Worm (Caenorhabditis elegans) whole organism, early embryonic: ENCODE measurements around the gene C49F8.14.

Source experiments
- F13C5.2 ChIP-seq: sonication (generic microtip); optimal IDR thresholded peaks from 2 replicates; lab custom pipeline; 2017; ENCODE audit warnings: mild to moderate bottlenecking, missing genetic modification characterization, inconsistent platforms, missing compliant biosample characterization
- ama-1 ChIP-seq: fragments of 150-350 bp; optimal IDR thresholded peaks from 2 replicates; lab custom pipeline; 2014
- ceh-13 ChIP-seq: fragments of 200-800 bp; sonication (Bioruptor generic); optimal IDR thresholded peaks from 2 replicates; lab custom pipeline; 2018; ENCODE audit warnings: mild to moderate bottlenecking, missing genetic modification characterization, missing compliant biosample characterization
- ceh-36 ChIP-seq: sonication (generic microtip); optimal IDR thresholded peaks from 2 replicates; lab custom pipeline; 2016; ENCODE audit warnings: missing genetic modification characterization, inconsistent platforms, missing compliant biosample characterization
- flt-1 ChIP-seq: fragments of 200-800 bp; sonication (Bioruptor generic); IDR thresholded peaks from 2 replicates; pipeline ENCODE4 v1.3.6; 2022; ENCODE audit warnings: missing genetic modification characterization, missing compliant biosample characterization
- hmg-4 ChIP-seq: fragments of 200-800 bp; sonication (Bioruptor generic); optimal IDR thresholded peaks from 2 replicates; lab custom pipeline; 2018; ENCODE audit warnings: mild to moderate bottlenecking, missing genetic modification characterization, missing compliant biosample characterization
- hnd-1 ChIP-seq: sonication (generic microtip); optimal IDR thresholded peaks from 2 replicates; lab custom pipeline; 2016; ENCODE audit warnings: missing genetic modification characterization, missing compliant biosample characterization
- pes-1 ChIP-seq: fragments of 200-800 bp; sonication (Bioruptor generic); IDR thresholded peaks from 2 replicates; pipeline ENCODE4 v1.3.6; 2022; ENCODE audit warnings: missing genetic modification reagents, missing genetic modification characterization, missing compliant biosample characterization
- sea-1 ChIP-seq: fragments of 200-800 bp; sonication (Bioruptor generic); conservative IDR thresholded peaks from 2 replicates; pipeline ENCODE4 v1.3.6; 2022; ENCODE audit warnings: missing genetic modification characterization, missing compliant biosample characterization
- tbx-37 ChIP-seq: fragments of 200-800 bp; sonication (Bioruptor generic); conservative IDR thresholded peaks from 2 replicates; pipeline ENCODE4 v1.3.6; 2022; ENCODE audit warnings: missing genetic modification reagents, missing genetic modification characterization, missing compliant biosample characterization

DNA sequence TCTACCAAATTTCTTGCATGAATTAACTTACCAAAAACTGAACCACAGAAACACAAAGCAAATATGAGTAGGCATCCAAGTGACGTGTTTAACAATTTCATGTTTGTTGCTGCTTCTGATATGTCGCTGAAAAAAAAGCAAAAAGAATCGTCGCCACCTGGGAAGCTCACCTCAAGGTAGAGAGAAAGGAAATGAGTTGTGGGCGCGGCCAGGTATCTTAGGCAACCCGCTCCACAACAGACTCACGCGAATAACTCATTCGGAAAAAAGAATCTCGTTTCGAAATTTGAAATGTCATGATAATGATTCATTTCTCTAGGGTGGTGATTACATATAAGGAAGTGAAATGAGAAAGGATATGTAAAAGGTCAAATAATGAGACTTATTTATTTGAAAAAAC lies 18.2 kb upstream of the C49F8.14 start, which contains the start of gene irld-2:
- TF ChIP-seq ama-1 (lab: Kevin White, UChicago) (no peak), flt-1 (GFP tag; lab: Robert Waterston, UW) (no peak), F13C5.2 (tag; lab: Kevin White, UChicago) (no peak), hmg-4 (GFP tag; lab: Kevin White, UChicago) (no peak), ceh-36 (tag; lab: Kevin White, UChicago) (no peak), pes-1 (GFP tag; lab: Robert Waterston, UW) (no peak), tbx-37 (GFP tag; lab: Robert Waterston, UW) (no peak), sea-1 (GFP tag; lab: Robert Waterston, UW) (no peak), ceh-13 (GFP tag; lab: Kevin White, UChicago) (no peak), hnd-1 (tag; lab: Kevin White, UChicago) (no peak)
